Worm (Caenorhabditis elegans): ENCODE measurements around the gene B0334.10.
A peak's percentile ranks its signal among the peaks of the same experiment; 100 is the strongest.

The B0334.10 gene

ce11 chrII:11535924-11536323 is 17.6 kb downstream of the B0334.10 start:
- TF ChIP-seq ceh-28 (tag; optimal IDR thresholded peaks at IDR 0.05): no peak
- no peak for TF ChIP-seq mdl-1 (tag; optimal IDR thresholded peaks at IDR 0.05)
- no peak for TF ChIP-seq lin-15B (tag; optimal IDR thresholded peaks at IDR 0.05)
- no peak for TF ChIP-seq Y5F2A.4 (GFP tag; optimal IDR thresholded peaks at IDR 0.05)
- no peak for TF ChIP-seq set-16 (GFP tag; IDR thresholded peaks at IDR 0.05)
- TF ChIP-seq nhr-102 (tag; optimal IDR thresholded peaks at IDR 0.05): no peak
- no peak for TF ChIP-seq skn-1 (tag; optimal IDR thresholded peaks at IDR 0.05)
- TF ChIP-seq ZK337.2 (GFP tag; IDR thresholded peaks at IDR 0.05): no peak
- TF ChIP-seq aha-1 (tag): no peak
- no peak for TF ChIP-seq jun-1 (tag; optimal IDR thresholded peaks at IDR 0.05)
- no peak for TF ChIP-seq rbr-2 (tag; optimal IDR thresholded peaks at IDR 0.05)
- TF ChIP-seq dve-1 (tag; optimal IDR thresholded peaks at IDR 0.05; ENCODE audit: insufficient read depth): no peak

ce11 chrII:11536505-11536904 is 18.2 kb downstream of the B0334.10 start:
- TF ChIP-seq F49E8.2 (tag; optimal IDR thresholded peaks at IDR 0.05; ENCODE audit: borderline replicate concordance) (no peak), aha-1 (tag) (peak; percentile 63)

ce11 chrII:11537115-11537514 is 18.8 kb downstream of the B0334.10 start:
- no peak for TF ChIP-seq cey-2 (tag; optimal IDR thresholded peaks at IDR 0.05; ENCODE audit: borderline replicate concordance, insufficient read depth)
- no peak for TF ChIP-seq mxl-3 (GFP tag; optimal IDR thresholded peaks at IDR 0.05)
- 0 out of 2 replicates have a peak, but pooled peaks have one; percentile 8 for TF ChIP-seq D1046.2 (GFP tag; IDR thresholded peaks at IDR 0.05)
- peak; percentile 73 for TF ChIP-seq lin-38 (GFP tag; IDR thresholded peaks at IDR 0.05)
- TF ChIP-seq nhr-237 (tag; optimal IDR thresholded peaks at IDR 0.05): no peak
- TF ChIP-seq mdl-1 (tag; optimal IDR thresholded peaks at IDR 0.05): peak in 1 of 2 experiments; percentile 3
- peak; percentile 64; the same call in 1 of the 2 replicates for TF ChIP-seq Y48G9A.11 (GFP tag; IDR thresholded peaks at IDR 0.05)
- no peak for TF ChIP-seq ceh-20 (GFP tag; IDR thresholded peaks at IDR 0.05)
- TF ChIP-seq rbr-2 (tag; optimal IDR thresholded peaks at IDR 0.05): no peak
- no peak for TF ChIP-seq Y5F2A.4 (GFP tag; optimal IDR thresholded peaks at IDR 0.05)
- no peak for TF ChIP-seq hlh-30 (tag; optimal IDR thresholded peaks at IDR 0.05; ENCODE audit: insufficient read depth)
- TF ChIP-seq ztf-7 (tag; optimal IDR thresholded peaks at IDR 0.05): no peak
- TF ChIP-seq unc-130 (GFP tag; optimal IDR thresholded peaks at IDR 0.05): peak; percentile 70
- peak; percentile 82 for TF ChIP-seq set-16 (GFP tag; IDR thresholded peaks at IDR 0.05)
- TF ChIP-seq lsy-2 (tag; optimal IDR thresholded peaks at IDR 0.05): no peak
- no peak for TF ChIP-seq daf-8 (GFP tag; IDR thresholded peaks at IDR 0.05)
- no peak for TF ChIP-seq nhr-48 (tag; optimal IDR thresholded peaks at IDR 0.05)
- no peak for TF ChIP-seq lin-39 (tag; optimal IDR thresholded peaks at IDR 0.05)
- TF ChIP-seq F37D6.2 (tag; optimal IDR thresholded peaks at IDR 0.05): no peak
- TF ChIP-seq spr-3 (GFP tag; optimal IDR thresholded peaks at IDR 0.05): peak; percentile 9
- TF ChIP-seq nhr-10 (tag; optimal IDR thresholded peaks at IDR 0.05): no peak

- TF ChIP-seq unc-130 (GFP tag; optimal IDR thresholded peaks at IDR 0.05) (no peak), F10B5.3 (tag; optimal IDR thresholded peaks at IDR 0.05) (no peak), nhr-77 (tag; optimal IDR thresholded peaks at IDR 0.05) (no peak), nhr-102 (tag; optimal IDR thresholded peaks at IDR 0.05) (no peak), tag-97 (GFP tag; IDR thresholded peaks at IDR 0.05) (no peak)
These were observed 19.3 kb downstream of the B0334.10 start for ce11 chrII:11537606-11538016.

ce11 chrII:11538741-11539140 is 20.5 kb downstream of the B0334.10 start, which contains the start of gene Y62F5A.9:
TSS of gene Y62F5A.9 (minus strand) at chrII:11538841.
- no peak for TF ChIP-seq ceh-44 (GFP tag; IDR thresholded peaks at IDR 0.05)
- no peak for TF ChIP-seq sdz-12 (GFP tag; optimal IDR thresholded peaks at IDR 0.05)
- TF ChIP-seq nhr-28 (tag; optimal IDR thresholded peaks at IDR 0.05): no peak
- TF ChIP-seq nhr-77 (tag; optimal IDR thresholded peaks at IDR 0.05): no peak
- no peak for TF ChIP-seq ceh-62 (tag; optimal IDR thresholded peaks at IDR 0.05)
- no peak for TF ChIP-seq ztf-7 (tag; optimal IDR thresholded peaks at IDR 0.05)
- TF ChIP-seq dmd-8 (GFP tag; IDR thresholded peaks at IDR 0.05): 0 out of 2 replicates have a peak, but pooled peaks have one; percentile 5
- no peak for TF ChIP-seq ceh-20 (GFP tag; IDR thresholded peaks at IDR 0.05)
- TF ChIP-seq daf-16 (GFP tag; optimal IDR thresholded peaks at IDR 0.05): no peak
- TF ChIP-seq daf-16 (tag; optimal IDR thresholded peaks at IDR 0.05): peak; percentile 32
- 0 out of 2 replicates have a peak, but pooled peaks have one; percentile 10 for TF ChIP-seq lim-7 (GFP tag; IDR thresholded peaks at IDR 0.05)
- TF ChIP-seq mdt-29 (GFP tag; IDR thresholded peaks at IDR 0.05): no peak

Measured in whole organism, L4 larva.